2 fruit fly cellular contexts compared by ENCODE assay signal in the genomic region with DNA sequence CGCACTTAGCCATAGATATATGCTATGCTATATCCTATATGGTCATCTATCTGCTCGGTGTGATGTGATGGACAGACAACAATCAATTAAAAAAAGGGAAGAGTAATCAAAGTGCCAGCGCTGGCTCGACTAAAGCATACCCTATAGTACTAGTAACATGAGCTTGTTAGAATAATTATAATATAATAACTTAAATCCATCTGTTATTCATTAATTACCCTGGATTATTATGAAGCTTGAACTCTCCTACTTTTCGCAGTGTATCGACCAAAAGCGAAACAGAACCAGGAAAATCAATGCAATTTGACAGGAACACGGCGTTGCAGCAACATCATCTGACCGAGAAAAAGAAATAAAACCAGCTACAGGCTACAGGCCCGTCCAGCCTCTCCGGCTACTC.
TF ChIP-seq lines count a peak whose summit lies in the region.

No protein-coding gene starts in this region.

TF ChIP-seq in whole organism, prepupa, 60 proteins besides CTCF, POLR2A, EP300 and RAD21:
- TF ChIP-seq net (GFP tag; optimal IDR thresholded peaks at IDR 0.05; lab: Kevin White, UChicago) (no peak), CG31627 (GFP tag; optimal IDR thresholded peaks at IDR 0.05; lab: Kevin White, UChicago) (no peak), Gug (GFP tag; IDR thresholded peaks at IDR 0.05; lab: Robert Waterston, UW) (no peak), acj6 (GFP tag; optimal IDR thresholded peaks at IDR 0.05; lab: Kevin White, UChicago) (no peak), CG1621 (tag; optimal IDR thresholded peaks at IDR 0.05; lab: Kevin White, UChicago) (no peak), Eip93F (GFP tag; optimal IDR thresholded peaks at IDR 0.05; lab: Kevin White, UChicago) (no peak), Lpt (GFP tag; optimal IDR thresholded peaks at IDR 0.05; lab: Kevin White, UChicago) (no peak), Ets96B (tag; optimal IDR thresholded peaks at IDR 0.05; lab: Kevin White, UChicago) (peak; percentile 12), eg (GFP tag; IDR thresholded peaks at IDR 0.05; lab: Robert Waterston, UW) (no peak), CG6276 (GFP tag; optimal IDR thresholded peaks at IDR 0.05; lab: Kevin White, UChicago) (no peak), topi (GFP tag; optimal IDR thresholded peaks at IDR 0.05; lab: Kevin White, UChicago) (no peak), svp (GFP tag; lab: Kevin White, UChicago) (peak; percentile 56), CG3032 (tag; optimal IDR thresholded peaks at IDR 0.05; lab: Kevin White, UChicago) (peak; percentile 5), CG6792 (GFP tag; optimal IDR thresholded peaks at IDR 0.05; lab: Kevin White, UChicago) (no peak), fkh (GFP tag; optimal IDR thresholded peaks at IDR 0.05; lab: Kevin White, UChicago) (no peak), CG10669 (GFP tag; optimal IDR thresholded peaks at IDR 0.05; lab: Kevin White, UChicago) (no peak), Eip78C (GFP tag; lab: Kevin White, UChicago) (peak; percentile 57), lz (GFP tag; optimal IDR thresholded peaks at IDR 0.05; lab: Kevin White, UChicago) (no peak), CG11762 (GFP tag; optimal IDR thresholded peaks at IDR 0.05; lab: Kevin White, UChicago; ENCODE audit: insufficient read depth) (no peak), CG8319 (GFP tag; optimal IDR thresholded peaks at IDR 0.05; lab: Kevin White, UChicago) (no peak), Sox15 (GFP tag; optimal IDR thresholded peaks at IDR 0.05; lab: Kevin White, UChicago) (no peak), salr (GFP tag; optimal IDR thresholded peaks at IDR 0.05; lab: Kevin White, UChicago) (no peak), fd59A (GFP tag; optimal IDR thresholded peaks at IDR 0.05; lab: Kevin White, UChicago) (no peak), dac (GFP tag; optimal IDR thresholded peaks at IDR 0.05; lab: Kevin White, UChicago) (no peak), ss (GFP tag; optimal IDR thresholded peaks at IDR 0.05; lab: Kevin White, UChicago) (no peak)

TF ChIP-seq in whole organism, pupa, 21 proteins besides CTCF, POLR2A, EP300 and RAD21:
- peak; percentile 10 for TF ChIP-seq CG8159 (tag; optimal IDR thresholded peaks at IDR 0.05; lab: Kevin White, UChicago)
- no peak for TF ChIP-seq EcR (GFP tag; optimal IDR thresholded peaks at IDR 0.05; lab: Kevin White, UChicago)
